Worm (Caenorhabditis elegans) whole organism, late embryonic: ENCODE results near the gene Y116A8C.44.

ENCODE experiments used
- C08G9.2 ChIP-seq: sonication (generic microtip); optimal IDR thresholded peaks from 2 replicates; lab custom pipeline; 2016; ENCODE audit warnings: mild to moderate bottlenecking, missing genetic modification characterization, moderate library complexity, missing compliant biosample characterization
- C38D4.7 ChIP-seq: fragments of 200-800 bp; sonication (Bioruptor generic); optimal IDR thresholded peaks from 2 replicates; lab custom pipeline; 2018; ENCODE audit warnings: mild to moderate bottlenecking, missing genetic modification characterization, moderate library complexity, missing compliant biosample characterization
- K09A11.1 ChIP-seq: sonication (generic microtip); optimal IDR thresholded peaks from 2 replicates; lab custom pipeline; 2017; ENCODE audit warnings: antibody characterized with exemption, mild to moderate bottlenecking, missing genetic modification characterization, missing compliant biosample characterization; ENCODE audit not compliant: insufficient read depth
- ama-1 ChIP-seq: fragments of 150-350 bp; optimal IDR thresholded peaks from 2 replicates; lab custom pipeline; 2014
- ceh-14 ChIP-seq: sonication (generic microtip); optimal IDR thresholded peaks from 2 replicates; lab custom pipeline; 2016; ENCODE audit warnings: missing genotype, missing genetic modification characterization, missing compliant biosample characterization
- ceh-22 ChIP-seq: sonication (generic microtip); optimal IDR thresholded peaks from 2 replicates; lab custom pipeline; 2017; ENCODE audit warnings: missing biosample characterization, missing genetic modification characterization
- ceh-30 ChIP-seq: fragments of 150-350 bp; optimal IDR thresholded peaks from 2 replicates; lab custom pipeline; 2014; ENCODE audit warnings: missing biosample characterization, missing genetic modification characterization
- ceh-34 ChIP-seq: sonication (generic microtip); optimal IDR thresholded peaks from 2 replicates; lab custom pipeline; 2016; ENCODE audit warnings: mild to moderate bottlenecking, missing genetic modification characterization, missing compliant biosample characterization
- ceh-48 ChIP-seq: sonication (generic microtip); optimal IDR thresholded peaks from 2 replicates; lab custom pipeline; 2016; ENCODE audit warnings: missing genetic modification characterization, inconsistent platforms, missing compliant biosample characterization
- ceh-9 ChIP-seq: sonication (generic microtip); optimal IDR thresholded peaks from 2 replicates; lab custom pipeline; 2016; ENCODE audit warnings: mild to moderate bottlenecking, missing genetic modification characterization, inconsistent platforms, missing compliant biosample characterization
- elt-2 ChIP-seq: sonication (generic microtip); optimal IDR thresholded peaks from 2 replicates; lab custom pipeline; 2016; ENCODE audit warnings: missing genetic modification reagents, missing genetic modification characterization, missing compliant biosample characterization
- ets-4 ChIP-seq: sonication (generic microtip); optimal IDR thresholded peaks from 2 replicates; lab custom pipeline; 2016; ENCODE audit warnings: missing genetic modification characterization, missing compliant biosample characterization
- fax-1 ChIP-seq: sonication (generic microtip); optimal IDR thresholded peaks from 2 replicates; lab custom pipeline; 2016; ENCODE audit warnings: missing genotype, missing genetic modification characterization, missing compliant biosample characterization
- hlh-15 ChIP-seq: sonication (generic microtip); optimal IDR thresholded peaks from 2 replicates; lab custom pipeline; 2016; ENCODE audit warnings: missing genetic modification characterization, missing compliant biosample characterization
- hlh-30 ChIP-seq: sonication (generic microtip); optimal IDR thresholded peaks from 2 replicates; lab custom pipeline; 2017; ENCODE audit warnings: antibody characterized with exemption, missing genetic modification characterization, missing compliant biosample characterization; ENCODE audit not compliant: insufficient read depth
- hlh-6 ChIP-seq: sonication (generic microtip); optimal IDR thresholded peaks from 2 replicates; lab custom pipeline; 2016; ENCODE audit warnings: missing genotype, missing genetic modification characterization, missing compliant biosample characterization
- hlh-8 ChIP-seq: sonication (generic microtip); optimal IDR thresholded peaks from 2 replicates; lab custom pipeline; 2016; ENCODE audit warnings: missing genotype, missing genetic modification characterization, missing compliant biosample characterization
- lim-6 ChIP-seq: sonication (generic microtip); optimal IDR thresholded peaks from 2 replicates; lab custom pipeline; 2016; ENCODE audit warnings: missing genetic modification characterization, missing compliant biosample characterization
- nfya-1 ChIP-seq: sonication (generic microtip); optimal IDR thresholded peaks from 2 replicates; lab custom pipeline; 2017; ENCODE audit warnings: missing genetic modification characterization, mild to moderate bottlenecking, missing compliant biosample characterization, antibody characterized with exemption, moderate library complexity
- nhr-232 ChIP-seq: sonication (generic microtip); optimal IDR thresholded peaks from 2 replicates; lab custom pipeline; 2016; ENCODE audit warnings: missing genetic modification characterization, missing compliant biosample characterization
- npax-4 ChIP-seq: sonication (generic microtip); optimal IDR thresholded peaks from 2 replicates; lab custom pipeline; 2016; ENCODE audit warnings: missing genetic modification characterization, missing compliant biosample characterization
- pat-9 ChIP-seq: fragments of 200-800 bp; sonication (Bioruptor generic); optimal IDR thresholded peaks from 2 replicates; lab custom pipeline; 2018; ENCODE audit warnings: mild to moderate bottlenecking, missing genetic modification characterization, moderate library complexity, missing compliant biosample characterization
- pax-1 ChIP-seq: fragments of 150-350 bp; optimal IDR thresholded peaks from 2 replicates; lab custom pipeline; 2014; ENCODE audit warnings: missing biosample characterization, missing genetic modification characterization
- pha-2 ChIP-seq: sonication (generic microtip); optimal IDR thresholded peaks from 2 replicates; lab custom pipeline; 2017; ENCODE audit warnings: mild to moderate bottlenecking, missing genetic modification characterization, missing compliant biosample characterization
- pqm-1 ChIP-seq: sonication (generic microtip); optimal IDR thresholded peaks from 2 replicates; lab custom pipeline; 2016; ENCODE audit warnings: missing genetic modification characterization, missing compliant biosample characterization
- ref-2 ChIP-seq: sonication (generic microtip); optimal IDR thresholded peaks from 2 replicates; lab custom pipeline; 2016; ENCODE audit warnings: missing genetic modification characterization, missing compliant biosample characterization
- tbx-2 ChIP-seq: sonication (generic microtip); optimal IDR thresholded peaks from 2 replicates; lab custom pipeline; 2016; ENCODE audit warnings: missing genetic modification characterization, missing compliant biosample characterization
- tbx-7 ChIP-seq: sonication (generic microtip); optimal IDR thresholded peaks from 2 replicates; lab custom pipeline; 2016; ENCODE audit warnings: missing genotype, missing genetic modification characterization, missing compliant biosample characterization
- ttx-3 ChIP-seq: sonication (generic microtip); optimal IDR thresholded peaks from 2 replicates; lab custom pipeline; 2016; ENCODE audit warnings: missing genetic modification reagents, missing genetic modification characterization, missing compliant biosample characterization
- unc-3 ChIP-seq, 2 experiments: fragments of 200-800 bp in 1 of 2; sonication (Bioruptor generic) in 1 of 2; sonication (generic microtip) in 1 of 2; conservative IDR thresholded peaks in 1 of 2; optimal IDR thresholded peaks in 1 of 2; 2 replicates each; pipeline versions ENCODE4 v1.3.6 to Lab custom; 2016 to 2022; ENCODE audit warnings: missing compliant biosample characterization in 2 of 2, missing genetic modification characterization in 2 of 2, missing genetic modification reagents in 1 of 2
- unc-42 ChIP-seq: sonication (generic microtip); optimal IDR thresholded peaks from 2 replicates; lab custom pipeline; 2016; ENCODE audit warnings: missing genotype, missing genetic modification characterization, missing compliant biosample characterization
- unc-86 ChIP-seq: sonication (generic microtip); optimal IDR thresholded peaks from 2 replicates; lab custom pipeline; 2016; ENCODE audit warnings: missing genetic modification characterization, missing compliant biosample characterization
- zip-5 ChIP-seq: sonication (generic microtip); optimal IDR thresholded peaks from 2 replicates; lab custom pipeline; 2016; ENCODE audit warnings: missing genetic modification characterization, missing compliant biosample characterization
- ztf-16 ChIP-seq: sonication (generic microtip); optimal IDR thresholded peaks from 2 replicates; lab custom pipeline; 2017; ENCODE audit warnings: missing genetic modification characterization, missing compliant biosample characterization

The Y116A8C.44 gene

ce11 chrIV:17058036-17058435, at the start of gene Y116A8C.44:
Y116A8C.44 (minus strand) TSS chrIV:17058136.
- no peak for TF ChIP-seq unc-86
- no peak for TF ChIP-seq ztf-16 (tag; lab: Kevin White, UChicago)
- TF ChIP-seq npax-4 = no peak
- no peak for TF ChIP-seq ceh-34 (tag; lab: Kevin White, UChicago)
- TF ChIP-seq fax-1 (tag; lab: Kevin White, UChicago) = no peak
- TF ChIP-seq nfya-1 = no peak
- no peak for TF ChIP-seq ref-2 (tag; lab: Kevin White, UChicago)
- no peak for TF ChIP-seq ama-1
- TF ChIP-seq tbx-7 (tag; lab: Kevin White, UChicago) = no peak
- TF ChIP-seq pax-1 (tag; lab: Kevin White, UChicago) = no peak
- TF ChIP-seq pat-9 (tag; lab: Kevin White, UChicago) = no peak
- no peak for TF ChIP-seq tbx-2 (tag; lab: Kevin White, UChicago)
- TF ChIP-seq unc-3 (GFP tag; conservative IDR thresholded peaks at IDR 0.05; lab: Robert Waterston, UW) = no peak
- no peak for TF ChIP-seq unc-3 (tag; optimal IDR thresholded peaks at IDR 0.05; lab: Kevin White, UChicago)

- TF ChIP-seq zip-5 (tag; lab: Kevin White, UChicago) = no peak
- no peak for TF ChIP-seq K09A11.1
- no peak for TF ChIP-seq hlh-15 (tag; lab: Kevin White, UChicago)
- no peak for TF ChIP-seq C08G9.2 (tag; lab: Kevin White, UChicago)
- no peak for TF ChIP-seq lim-6 (tag; lab: Kevin White, UChicago)
- no peak for TF ChIP-seq ceh-48 (tag; lab: Kevin White, UChicago)
- no peak for TF ChIP-seq ets-4 (tag; lab: Kevin White, UChicago)
- no peak for TF ChIP-seq elt-2 (tag; lab: Kevin White, UChicago)
- TF ChIP-seq unc-42 = no peak
- no peak for TF ChIP-seq ceh-30 (tag; lab: Kevin White, UChicago)
- no peak for TF ChIP-seq hlh-8 (tag; lab: Kevin White, UChicago)
- no peak for TF ChIP-seq pha-2 (tag; lab: Kevin White, UChicago)
Observed at ce11 chrIV:17105578-17105977, 47.6 kb upstream of the Y116A8C.44 start.

ce11 chrIV:17104157-17104872, 46.4 kb upstream of the Y116A8C.44 start:
- peak; percentile 94 for TF ChIP-seq nfya-1
- no peak for TF ChIP-seq ztf-16 (tag; lab: Kevin White, UChicago)
- TF ChIP-seq hlh-6 (tag; lab: Kevin White, UChicago) = no peak
- no peak for TF ChIP-seq npax-4

- TF ChIP-seq pqm-1 (tag; lab: Kevin White, UChicago) = no peak
- no peak for TF ChIP-seq ceh-9
- TF ChIP-seq pat-9 (tag; lab: Kevin White, UChicago) = no peak
- no peak for TF ChIP-seq hlh-30 (tag; lab: Kevin White, UChicago)
- TF ChIP-seq C38D4.7 (GFP tag; lab: Kevin White, UChicago) = no peak
- no peak for TF ChIP-seq ttx-3 (tag; lab: Kevin White, UChicago)
- no peak for TF ChIP-seq C08G9.2 (tag; lab: Kevin White, UChicago)
- no peak for TF ChIP-seq nhr-232 (tag; lab: Kevin White, UChicago)
- no peak for TF ChIP-seq ceh-14
- TF ChIP-seq zip-5 (tag; lab: Kevin White, UChicago) = no peak
- TF ChIP-seq, all 69 proteins: peak for 0
Observed at ce11 chrIV:17103615-17104014, 45.7 kb upstream of the Y116A8C.44 start, which contains the start of gene Y116A8C.30. Y116A8C.30 (minus strand) TSS chrIV:17103715.

ce11 chrIV:17103116-17103515, 45.2 kb upstream of the Y116A8C.44 start:
- no peak for TF ChIP-seq ceh-22 (tag; lab: Kevin White, UChicago)
